Fruit fly (Drosophila melanogaster): Measurements from ENCODE around the gene 2mit.

2mit gene

dm6 chr3R:13200402-13200801, 44.9 kb upstream of the 2mit start (continued):
- TF ChIP-seq hkb (optimal IDR thresholded peaks at IDR 0.05), result no peak
- TF ChIP-seq hkb (GFP tag; IDR thresholded peaks at IDR 0.05), result no peak
- TF ChIP-seq Ets65A (GFP tag), result peak; percentile 86
- TF ChIP-seq vvl (GFP tag; IDR thresholded peaks at IDR 0.05), result no peak
- TF ChIP-seq CoRest (tag; optimal IDR thresholded peaks at IDR 0.05), result no peak
- TF ChIP-seq TFAM (GFP tag; optimal IDR thresholded peaks at IDR 0.05), result no peak
- TF ChIP-seq ro (GFP tag; IDR thresholded peaks at IDR 0.05), result no peak
- TF ChIP-seq CG7963 (GFP tag; IDR thresholded peaks at IDR 0.05; ENCODE audit: partially characterized antibody), result no peak
- no peak for TF ChIP-seq tup (GFP tag; optimal IDR thresholded peaks at IDR 0.05)
- 0 out of 3 replicates have a peak, but pooled peaks have one; percentile 8 for TF ChIP-seq vnd (GFP tag; IDR thresholded peaks at IDR 0.05; ENCODE audit: partially characterized antibody)
- no peak for TF ChIP-seq CG1647 (GFP tag; optimal IDR thresholded peaks at IDR 0.05)
- no peak for TF ChIP-seq sug (tag; optimal IDR thresholded peaks at IDR 0.05)
- no peak for TF ChIP-seq Myb (GFP tag; optimal IDR thresholded peaks at IDR 0.05)
- peak; percentile 15 for TF ChIP-seq Xbp1 (GFP tag; optimal IDR thresholded peaks at IDR 0.05)
- no peak for TF ChIP-seq Oaz (GFP tag; IDR thresholded peaks at IDR 0.05)
- peak; percentile 46 for TF ChIP-seq CG11504 (tag; optimal IDR thresholded peaks at IDR 0.05)
- no peak for TF ChIP-seq CG17568 (GFP tag; optimal IDR thresholded peaks at IDR 0.05)
- TF ChIP-seq stc (GFP tag; IDR thresholded peaks at IDR 0.05), result no peak
- TF ChIP-seq dati (GFP tag; IDR thresholded peaks at IDR 0.05), result no peak
- peak in 1 of 2 experiments; percentile 7 for TF ChIP-seq Hr51 (GFP tag; optimal IDR thresholded peaks at IDR 0.05)
- no peak for TF ChIP-seq nerfin-2 (GFP tag; IDR thresholded peaks at IDR 0.05; ENCODE audit: partially characterized antibody)
- TF ChIP-seq aop (GFP tag; IDR thresholded peaks at IDR 0.05), result no peak
- TF ChIP-seq CG30403 (GFP tag; optimal IDR thresholded peaks at IDR 0.05), result no peak
- TF ChIP-seq fd96Cb (tag; optimal IDR thresholded peaks at IDR 0.05), result peak; percentile 1
- 0 out of 2 replicates have a peak, but pooled peaks have one; percentile 18 for TF ChIP-seq CG14014 (GFP tag; IDR thresholded peaks at IDR 0.05)
- no peak for TF ChIP-seq ttk (GFP tag; IDR thresholded peaks at IDR 0.05)
- TF ChIP-seq Lim3 (GFP tag; IDR thresholded peaks at IDR 0.05), result no peak
- peak; percentile 11; the same call in 1 of the 2 replicates for TF ChIP-seq E2f1 (GFP tag; IDR thresholded peaks at IDR 0.05)
- TF ChIP-seq CHES-1-like (GFP tag; optimal IDR thresholded peaks at IDR 0.05), result no peak
- TF ChIP-seq CG7372 (GFP tag; IDR thresholded peaks at IDR 0.05), result no peak
- no peak for TF ChIP-seq slou (GFP tag; optimal IDR thresholded peaks at IDR 0.05)
- TF ChIP-seq Max (GFP tag; optimal IDR thresholded peaks at IDR 0.05), result no peak
- no peak for TF ChIP-seq CG7745 (tag; optimal IDR thresholded peaks at IDR 0.05)
- TF ChIP-seq CG17912 (GFP tag; optimal IDR thresholded peaks at IDR 0.05), result no peak
- TF ChIP-seq dysf (GFP tag; IDR thresholded peaks at IDR 0.05), result peak; percentile 33; the same call in 1 of the 3 replicates
- no peak for TF ChIP-seq CG42726 (GFP tag; IDR thresholded peaks at IDR 0.05; ENCODE audit: partially characterized antibody)
- TF ChIP-seq CG14441 (GFP tag; IDR thresholded peaks at IDR 0.05), result peak; percentile 9; the same call in 1 of the 2 replicates
- TF ChIP-seq CG9876 (GFP tag; optimal IDR thresholded peaks at IDR 0.05), result no peak
- TF ChIP-seq CG12299 (tag; optimal IDR thresholded peaks at IDR 0.05), result no peak
- TF ChIP-seq Mad (GFP tag; optimal IDR thresholded peaks at IDR 0.05), result no peak
- TF ChIP-seq Atf6 (GFP tag; IDR thresholded peaks at IDR 0.05), result no peak
- no peak for TF ChIP-seq inv (GFP tag; IDR thresholded peaks at IDR 0.05; ENCODE audit: partially characterized antibody)
- peak; percentile 31 for TF ChIP-seq gem (tag; optimal IDR thresholded peaks at IDR 0.05)
- TF ChIP-seq lilli (GFP tag; optimal IDR thresholded peaks at IDR 0.05), result no peak
- TF ChIP-seq tio (GFP tag; optimal IDR thresholded peaks at IDR 0.05), result no peak
- TF ChIP-seq CG4854 (GFP tag; optimal IDR thresholded peaks at IDR 0.05), result no peak
- no peak for TF ChIP-seq wdn (GFP tag; IDR thresholded peaks at IDR 0.05)
- TF ChIP-seq ken (GFP tag; IDR thresholded peaks at IDR 0.05), result no peak
- TF ChIP-seq Aef1 (GFP tag; IDR thresholded peaks at IDR 0.05), result peak; percentile 18; the same call in 1 of the 3 replicates
- no peak for TF ChIP-seq H2.0 (GFP tag; IDR thresholded peaks at IDR 0.05)
- TF ChIP-seq wek (GFP tag; optimal IDR thresholded peaks at IDR 0.05), result no peak
- no peak for TF ChIP-seq CG8290 (GFP tag; optimal IDR thresholded peaks at IDR 0.05)
- no peak for TF ChIP-seq CG8290 (tag; optimal IDR thresholded peaks at IDR 0.05)

Measured in whole organism, embryonic.